Fruit fly (Drosophila melanogaster): ENCODE data around the gene CG33796.

dm6 chr3L:16150161-16150538 is 19.8 kb downstream of the CG33796 start:
- no peak for TF ChIP-seq lola (GFP tag; optimal IDR thresholded peaks at IDR 0.05)
- no peak for TF ChIP-seq h (GFP tag; optimal IDR thresholded peaks at IDR 0.05)
- TF ChIP-seq brk (GFP tag; optimal IDR thresholded peaks at IDR 0.05) = no peak
- TF ChIP-seq foxo (GFP tag; optimal IDR thresholded peaks at IDR 0.05) = no peak
- no peak for TF ChIP-seq tai (GFP tag; optimal IDR thresholded peaks at IDR 0.05)
- TF ChIP-seq fru (GFP tag; optimal IDR thresholded peaks at IDR 0.05) = no peak
- TF ChIP-seq sv (GFP tag; optimal IDR thresholded peaks at IDR 0.05) = no peak
- TF ChIP-seq psq (GFP tag; optimal IDR thresholded peaks at IDR 0.05) = no peak
- TF ChIP-seq CG9705 (GFP tag; optimal IDR thresholded peaks at IDR 0.05) = no peak
- no peak for TF ChIP-seq OdsH (GFP tag; optimal IDR thresholded peaks at IDR 0.05)
